Fruit fly (Drosophila melanogaster) whole organism, adult: ENCODE data around the gene CG31279.
A peak's percentile ranks its signal among the peaks of the same experiment; 100 is the strongest.

Experiments
- CG11617 ChIP-seq: fragments of 200-800 bp; sonication (Bioruptor generic); optimal IDR thresholded peaks from 2 replicates; lab custom pipeline; 2017; ENCODE audit warnings: mild to moderate bottlenecking, missing biosample characterization, missing genetic modification reagents, missing genetic modification characterization
- CG12768 ChIP-seq: fragments of 200-800 bp; sonication (Bioruptor generic); optimal IDR thresholded peaks from 2 replicates; lab custom pipeline; 2017; ENCODE audit warnings: missing biosample characterization, missing genetic modification characterization, mild to moderate bottlenecking, moderate library complexity, missing genetic modification reagents
- CG14711 ChIP-seq: fragments of 200-800 bp; sonication (Bioruptor generic); optimal IDR thresholded peaks from 2 replicates; lab custom pipeline; 2018; ENCODE audit warnings: missing biosample characterization, mild to moderate bottlenecking, missing genetic modification characterization, moderate library complexity
- CG1620 ChIP-seq: fragments of 200-800 bp; sonication (Bioruptor generic); optimal IDR thresholded peaks from 2 replicates; lab custom pipeline; 2016; ENCODE audit warnings: missing biosample characterization, missing genetic modification characterization
- CG33017 ChIP-seq: fragments of 200-800 bp; sonication (Bioruptor generic); optimal IDR thresholded peaks from 2 replicates; lab custom pipeline; 2018; ENCODE audit warnings: missing biosample characterization, mild to moderate bottlenecking, missing genetic modification characterization, moderate library complexity
- CG5204 ChIP-seq: fragments of 200-800 bp; sonication (Bioruptor generic); optimal IDR thresholded peaks from 2 replicates; lab custom pipeline; 2016; ENCODE audit warnings: missing biosample characterization, missing genetic modification characterization
- CG7045 ChIP-seq: fragments of 200-800 bp; sonication (Bioruptor generic); optimal IDR thresholded peaks from 2 replicates; lab custom pipeline; 2017; ENCODE audit warnings: missing biosample characterization, mild to moderate bottlenecking, missing genetic modification characterization
- CG7101 ChIP-seq: fragments of 200-800 bp; sonication (Bioruptor generic); optimal IDR thresholded peaks from 2 replicates; lab custom pipeline; 2018; ENCODE audit warnings: missing biosample characterization, mild to moderate bottlenecking, missing genetic modification characterization, moderate library complexity
- Clk ChIP-seq: fragments of 200-800 bp; sonication (Bioruptor generic); optimal IDR thresholded peaks from 2 replicates; lab custom pipeline; 2017; ENCODE audit warnings: missing biosample characterization, missing genetic modification characterization
- Crg-1 ChIP-seq: fragments of 200-800 bp; sonication (Bioruptor generic); optimal IDR thresholded peaks from 2 replicates; lab custom pipeline; 2016; ENCODE audit warnings: missing biosample characterization, missing genetic modification characterization
- Hr96 ChIP-seq: fragments of 200-800 bp; sonication (Bioruptor generic); optimal IDR thresholded peaks from 2 replicates; lab custom pipeline; 2016; ENCODE audit warnings: missing biosample characterization, missing genetic modification characterization
- Mnt ChIP-seq: fragments of 200-800 bp; sonication (Bioruptor generic); optimal IDR thresholded peaks from 2 replicates; lab custom pipeline; 2016; ENCODE audit warnings: missing biosample characterization, mild to moderate bottlenecking, missing genetic modification characterization
- bab1 ChIP-seq: fragments of 200-800 bp; sonication (Bioruptor generic); optimal IDR thresholded peaks from 3 replicates; lab custom pipeline; 2019; ENCODE audit warnings: missing biosample characterization, mild to moderate bottlenecking, missing genetic modification characterization, moderate library complexity
- cic ChIP-seq: fragments of 200-800 bp; sonication (Bioruptor generic); optimal IDR thresholded peaks from 2 replicates; lab custom pipeline; 2017; ENCODE audit warnings: missing biosample characterization, mild to moderate bottlenecking, missing genetic modification characterization, moderate library complexity
- cnc ChIP-seq, 2 experiments: fragments of >200 bp; optimal IDR thresholded peaks; 2 replicates each; lab custom pipeline; 2017
- kay ChIP-seq: fragments of 200-800 bp; sonication (Bioruptor generic); peaks from one replicate; lab custom pipeline; 2016; ENCODE audit warnings: missing biosample characterization, missing genetic modification characterization, borderline replicate concordance
- ovo ChIP-seq: fragments of 200-800 bp; sonication (Bioruptor generic); optimal IDR thresholded peaks from 2 replicates; lab custom pipeline; 2016; ENCODE audit warnings: missing biosample characterization, missing genetic modification characterization
- pad ChIP-seq: fragments of 200-800 bp; sonication (Bioruptor generic); optimal IDR thresholded peaks from 3 replicates; lab custom pipeline; 2017; ENCODE audit warnings: missing biosample characterization, missing genetic modification characterization, mild to moderate bottlenecking, moderate library complexity, missing genetic modification reagents
- tj ChIP-seq: fragments of 200-800 bp; sonication (Bioruptor generic); optimal IDR thresholded peaks from 3 replicates; lab custom pipeline; 2017; ENCODE audit warnings: missing biosample characterization, mild to moderate bottlenecking, missing genetic modification characterization, moderate library complexity
- toe ChIP-seq: fragments of 200-800 bp; sonication (Bioruptor generic); optimal IDR thresholded peaks from 2 replicates; lab custom pipeline; 2016; ENCODE audit warnings: missing biosample characterization, missing genetic modification characterization

The CG31279 gene

DNA sequence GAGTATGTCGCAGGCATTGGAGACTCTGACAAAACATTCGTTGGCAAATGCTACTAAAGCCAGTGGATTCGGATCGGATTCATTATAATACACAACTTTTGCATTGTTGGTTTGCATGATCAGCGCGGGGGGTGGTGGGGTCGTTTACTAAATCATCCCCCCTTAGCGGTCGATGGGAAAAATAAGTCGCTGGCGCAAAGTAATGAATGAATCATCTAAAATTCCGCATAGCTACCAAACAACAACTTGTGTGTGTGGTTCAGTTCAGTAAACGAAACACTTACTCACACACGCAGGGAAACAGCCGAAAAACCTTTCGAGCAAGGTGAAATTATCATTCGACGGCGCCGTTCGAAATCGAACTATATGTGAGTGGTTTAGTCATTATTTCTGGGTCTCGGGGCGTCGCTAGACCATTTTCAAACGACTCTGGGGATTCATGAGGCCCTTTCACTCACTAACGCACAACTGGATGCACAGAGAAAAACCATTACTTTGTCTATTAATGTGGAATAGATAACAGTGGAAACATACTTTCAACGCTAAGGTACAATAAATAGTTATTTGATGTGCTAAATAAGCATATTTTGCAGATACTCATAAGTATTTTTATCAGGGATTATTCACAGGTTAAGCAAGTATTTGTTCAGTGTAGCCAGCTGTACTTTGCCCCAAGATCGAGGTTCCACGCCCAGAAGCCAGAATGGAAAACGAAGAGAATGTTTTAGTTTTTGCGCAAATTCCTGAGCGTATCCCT, 18.1 kb downstream of the CG31279 start:
- peak; percentile 94 for TF ChIP-seq kay
- no peak for TF ChIP-seq Crg-1 (GFP tag; lab: Kevin White, UChicago)
- no peak for TF ChIP-seq pad
- no peak for TF ChIP-seq bab1 (GFP tag; lab: Kevin White, UChicago)
- TF ChIP-seq CG5204 (GFP tag; lab: Kevin White, UChicago): peak; percentile 31
- TF ChIP-seq cic (GFP tag; lab: Kevin White, UChicago): no peak
- TF ChIP-seq CG7101 (tag; lab: Kevin White, UChicago): no peak
- TF ChIP-seq CG7045 (GFP tag; lab: Kevin White, UChicago): no peak
- TF ChIP-seq CG33017 (tag; lab: Kevin White, UChicago): peak; percentile 68
- no peak for TF ChIP-seq CG1620
- peak; percentile 74 for TF ChIP-seq CG12768 (GFP tag; lab: Kevin White, UChicago)
- peak; percentile 73 for TF ChIP-seq CG11617 (GFP tag; lab: Kevin White, UChicago)
- TF ChIP-seq tj (GFP tag; lab: Kevin White, UChicago): peak; percentile 41
- TF ChIP-seq toe (GFP tag; lab: Kevin White, UChicago): peak; percentile 33

DNA sequence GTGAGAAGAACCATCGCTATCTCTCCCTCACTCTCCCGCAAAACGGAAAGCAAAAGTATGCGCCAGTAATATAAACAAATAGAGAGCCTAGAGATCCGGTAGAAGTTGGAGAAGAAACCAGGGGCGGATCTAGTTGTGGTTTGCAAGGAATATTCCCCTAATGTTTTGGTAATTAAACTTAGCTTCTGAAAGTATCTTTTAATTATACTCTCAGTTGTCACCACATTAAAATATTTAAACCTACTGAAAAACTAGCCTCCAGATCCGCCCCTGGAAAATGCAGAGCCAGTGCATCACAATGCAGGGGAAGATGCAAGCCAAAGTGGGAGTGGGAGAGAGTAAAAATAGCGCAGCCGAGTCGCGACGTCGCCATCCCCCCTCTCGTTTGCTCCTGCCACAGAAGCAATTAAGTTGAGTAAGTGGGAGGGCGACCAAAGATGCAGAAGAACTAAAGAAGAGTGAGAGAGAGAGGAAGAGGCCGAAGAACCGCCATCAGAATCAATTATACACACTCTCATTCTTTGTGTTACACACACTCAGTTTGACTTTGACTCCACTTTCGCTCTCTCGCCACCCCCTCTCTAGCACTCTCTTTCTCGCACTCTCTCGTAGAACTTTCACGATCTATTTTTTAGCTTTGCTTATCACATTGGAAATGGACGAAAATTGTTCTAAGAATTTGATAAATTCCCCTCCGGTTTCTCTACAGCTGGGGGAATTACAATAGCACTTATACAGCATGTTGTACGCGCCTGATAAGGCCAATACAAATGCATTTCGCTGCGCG, 18.9 kb downstream of the CG31279 start:
- TF ChIP-seq Mnt (GFP tag; lab: Kevin White, UChicago): peak; percentile 74
- no peak for TF ChIP-seq tj (GFP tag; lab: Kevin White, UChicago)
- peak; percentile 90 for TF ChIP-seq CG12768 (GFP tag; lab: Kevin White, UChicago)
- peak; percentile 41 for TF ChIP-seq ovo (GFP tag; lab: Kevin White, UChicago)
- peak; percentile 83 for TF ChIP-seq CG11617 (GFP tag; lab: Kevin White, UChicago)
- peak; percentile 93 for TF ChIP-seq CG14711 (tag; lab: Kevin White, UChicago)
- peak; percentile 66 for TF ChIP-seq cic (GFP tag; lab: Kevin White, UChicago)
- TF ChIP-seq Hr96: peak; percentile 88
- peak; percentile 95 for TF ChIP-seq kay
- TF ChIP-seq CG7045 (GFP tag; lab: Kevin White, UChicago): peak; percentile 92
- TF ChIP-seq CG5204 (GFP tag; lab: Kevin White, UChicago): peak; percentile 92
- peak; percentile 86 for TF ChIP-seq Crg-1 (GFP tag; lab: Kevin White, UChicago)
- peak; percentile 96 for TF ChIP-seq CG33017 (tag; lab: Kevin White, UChicago)
- peak; percentile 91 for TF ChIP-seq Clk (GFP tag; lab: Kevin White, UChicago)
- peak; percentile 94 for TF ChIP-seq bab1 (GFP tag; lab: Kevin White, UChicago)
- TF ChIP-seq cnc (optimal IDR thresholded peaks at IDR 0.05; lab: Kevin White, UChicago): no peak
- peak; percentile 92 for TF ChIP-seq CG1620
- peak; percentile 90 for TF ChIP-seq toe (GFP tag; lab: Kevin White, UChicago)
- TF ChIP-seq CG7101 (tag; lab: Kevin White, UChicago): peak; percentile 97
- peak; percentile 98 for TF ChIP-seq pad

DNA sequence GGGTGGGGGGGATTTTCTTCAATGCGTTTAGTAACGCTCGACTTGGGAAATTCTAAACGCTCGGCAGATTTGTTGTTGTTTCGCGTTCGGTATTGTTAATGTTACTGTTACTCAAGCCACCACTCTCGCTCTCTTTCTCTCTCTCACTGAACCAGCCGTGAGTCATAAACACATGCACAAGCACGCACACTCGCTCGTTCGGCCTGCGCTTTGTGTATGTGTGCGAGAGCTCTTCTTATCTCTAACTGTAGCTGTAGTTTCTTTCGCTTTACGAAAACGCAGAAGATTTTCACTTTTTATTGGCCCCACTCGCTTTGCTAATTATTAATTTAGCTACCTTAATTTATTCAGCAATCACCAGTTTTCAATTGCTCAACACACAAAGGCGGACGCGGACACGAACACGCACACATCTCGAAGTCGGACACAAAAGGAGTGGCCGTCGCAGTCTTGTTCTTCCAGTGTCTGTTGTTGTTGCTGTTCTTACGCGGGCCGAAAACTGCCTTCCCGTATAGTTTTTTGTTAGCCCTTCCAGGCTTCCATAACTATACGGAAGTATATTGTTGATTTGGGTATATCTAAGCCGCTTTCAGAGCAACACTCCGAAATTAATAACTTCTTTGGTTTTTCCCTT, 22.6 kb downstream of the CG31279 start:
- no peak for TF ChIP-seq toe (GFP tag; lab: Kevin White, UChicago)
- TF ChIP-seq bab1 (GFP tag; lab: Kevin White, UChicago): no peak
- TF ChIP-seq kay: peak; percentile 99
- TF ChIP-seq CG12768 (GFP tag; lab: Kevin White, UChicago): peak; percentile 4
- TF ChIP-seq CG11617 (GFP tag; lab: Kevin White, UChicago): no peak
- peak; percentile 41 for TF ChIP-seq cic (GFP tag; lab: Kevin White, UChicago)
- no peak for TF ChIP-seq Hr96
- no peak for TF ChIP-seq CG7045 (GFP tag; lab: Kevin White, UChicago)
- peak; percentile 47 for TF ChIP-seq ovo (GFP tag; lab: Kevin White, UChicago)
- TF ChIP-seq pad: peak; percentile 52
- peak; percentile 32 for TF ChIP-seq Mnt (GFP tag; lab: Kevin White, UChicago)
- TF ChIP-seq CG14711 (tag; lab: Kevin White, UChicago): no peak
- no peak for TF ChIP-seq CG33017 (tag; lab: Kevin White, UChicago)
- no peak for TF ChIP-seq CG7101 (tag; lab: Kevin White, UChicago)
- TF ChIP-seq cnc (optimal IDR thresholded peaks at IDR 0.05; lab: Kevin White, UChicago): no peak

DNA sequence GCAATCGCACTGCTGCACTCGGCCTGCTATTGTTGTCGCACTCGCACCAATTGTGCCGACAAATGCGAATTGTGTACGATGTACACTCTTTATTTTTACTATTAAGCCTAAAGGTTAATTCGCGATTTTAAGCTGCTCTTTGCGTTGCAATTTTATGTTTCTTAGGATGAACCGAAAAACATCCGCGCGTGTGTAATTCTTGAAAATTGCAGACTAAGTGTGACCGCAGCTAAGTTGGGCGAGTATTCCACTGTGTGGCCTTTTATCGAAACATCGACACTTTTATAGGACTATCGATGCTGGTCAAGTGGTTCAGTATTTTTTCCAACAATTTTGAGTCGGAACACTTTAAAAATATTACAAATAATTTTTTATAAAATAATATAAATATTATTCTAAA, 23.1 kb downstream of the CG31279 start, which contains the start of gene Pak3:
Gene Pak3, minus strand, starts transcription at position 225 of the 400 bp plus-strand sequence.
- peak; percentile 18 for TF ChIP-seq CG14711 (tag; lab: Kevin White, UChicago)
- no peak for TF ChIP-seq CG7045 (GFP tag; lab: Kevin White, UChicago)
- TF ChIP-seq kay: peak; percentile 44
- no peak for TF ChIP-seq pad
- peak; percentile 9 for TF ChIP-seq CG1620
- TF ChIP-seq CG33017 (tag; lab: Kevin White, UChicago): peak; percentile 9
- peak; percentile 66 for TF ChIP-seq bab1 (GFP tag; lab: Kevin White, UChicago)
- TF ChIP-seq CG7101 (tag; lab: Kevin White, UChicago): peak; percentile 22
- no peak for TF ChIP-seq toe (GFP tag; lab: Kevin White, UChicago)

DNA sequence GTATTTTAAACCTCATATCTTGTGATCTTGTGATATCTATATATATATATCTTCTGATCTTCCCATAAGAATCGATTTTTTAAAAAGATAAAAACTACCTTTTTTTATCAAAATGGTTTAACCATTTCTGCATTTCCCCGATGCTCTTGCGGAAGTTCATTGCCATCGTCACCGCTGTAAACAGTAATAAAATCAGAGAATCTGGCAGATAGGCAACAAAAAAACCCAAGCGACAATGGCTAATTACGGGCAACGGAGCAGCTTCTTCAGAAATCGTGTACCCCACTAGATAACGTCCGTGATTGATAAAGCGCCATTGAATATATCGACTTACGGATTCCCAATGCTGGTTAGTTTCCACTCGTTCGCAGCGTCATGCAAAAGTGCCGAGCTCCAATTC, 23.7 kb downstream of the CG31279 start, which contains the start of gene CG10405:
Gene CG10405, plus strand, starts transcription at position 301 of the 400 bp plus-strand sequence.
- TF ChIP-seq CG1620 (no peak), cic (GFP tag; lab: Kevin White, UChicago) (no peak), CG33017 (tag; lab: Kevin White, UChicago) (no peak), CG5204 (GFP tag; lab: Kevin White, UChicago) (no peak), bab1 (GFP tag; lab: Kevin White, UChicago) (no peak), CG14711 (tag; lab: Kevin White, UChicago) (no peak), tj (GFP tag; lab: Kevin White, UChicago) (no peak), Crg-1 (GFP tag; lab: Kevin White, UChicago) (no peak), CG11617 (GFP tag; lab: Kevin White, UChicago) (no peak), pad (no peak), kay (no peak), CG7101 (tag; lab: Kevin White, UChicago) (no peak), Hr96 (no peak)
